Fruit fly (Drosophila melanogaster) whole organism, embryonic: ENCODE data around the gene ImpE3.

Experiments used
- BEAF-32 ChIP-seq: fragments of 200-800 bp; sonication (Bioruptor generic); optimal IDR thresholded peaks from 3 replicates; lab custom pipeline; 2017; ENCODE audit warnings: missing biosample characterization, missing genetic modification characterization, mild to moderate bottlenecking, moderate library complexity, missing genetic modification reagents
- BtbVII ChIP-seq: fragments of 200-800 bp; sonication (Bioruptor generic); optimal IDR thresholded peaks from 3 replicates; lab custom pipeline; 2017; ENCODE audit warnings: missing biosample characterization, mild to moderate bottlenecking, missing genetic modification characterization
- CG10147 ChIP-seq: fragments of 200-800 bp; sonication (Bioruptor generic); optimal IDR thresholded peaks from 2 replicates; lab custom pipeline; 2019; ENCODE audit warnings: missing biosample characterization, mild to moderate bottlenecking, missing genetic modification characterization, moderate library complexity
- CG10654 ChIP-seq: fragments of 200-800 bp; sonication (Bioruptor generic); optimal IDR thresholded peaks from 2 replicates; lab custom pipeline; 2016; ENCODE audit warnings: missing biosample characterization, missing genetic modification characterization
- CG11504 ChIP-seq: fragments of 200-800 bp; sonication (Bioruptor generic); optimal IDR thresholded peaks from 3 replicates; lab custom pipeline; 2019; ENCODE audit warnings: missing biosample characterization, mild to moderate bottlenecking, missing genetic modification characterization, moderate library complexity
- CG15269 ChIP-seq: fragments of 200-800 bp; sonication (Bioruptor generic); optimal IDR thresholded peaks from 2 replicates; lab custom pipeline; 2018; ENCODE audit warnings: missing biosample characterization, mild to moderate bottlenecking, missing genetic modification characterization, moderate library complexity
- CG1603 ChIP-seq: fragments of 200-800 bp; sonication (Bioruptor generic); optimal IDR thresholded peaks from 2 replicates; lab custom pipeline; 2019; ENCODE audit warnings: missing biosample characterization, mild to moderate bottlenecking, missing genetic modification characterization, moderate library complexity
- CG16813 ChIP-seq: fragments of 200-800 bp; sonication (Bioruptor generic); IDR thresholded peaks from 3 replicates; pipeline ENCODE4 v1.3.6; 2022; ENCODE audit warnings: missing biosample characterization, missing genetic modification characterization; ENCODE audit not compliant: partially characterized antibody
- CG17361 ChIP-seq: fragments of 200-800 bp; sonication (Bioruptor generic); IDR thresholded peaks from 3 replicates; pipeline ENCODE4 v1.3.6; 2022; ENCODE audit warnings: missing biosample characterization, missing genetic modification characterization
- CG17385 ChIP-seq: fragments of 200-800 bp; sonication (Bioruptor generic); optimal IDR thresholded peaks from 3 replicates; lab custom pipeline; 2018; ENCODE audit warnings: missing biosample characterization, mild to moderate bottlenecking, missing genetic modification characterization
- CG2120 ChIP-seq: fragments of 200-800 bp; sonication (Bioruptor generic); optimal IDR thresholded peaks from 3 replicates; lab custom pipeline; 2016; ENCODE audit warnings: missing biosample characterization, missing genetic modification characterization
- CG2712 ChIP-seq: fragments of 200-800 bp; optimal IDR thresholded peaks from 3 replicates; lab custom pipeline; 2019; ENCODE audit warnings: missing biosample characterization, mild to moderate bottlenecking, missing genetic modification characterization, moderate library complexity
- CG32532 ChIP-seq: fragments of 200-800 bp; sonication (Bioruptor generic); IDR thresholded peaks from 2 replicates; pipeline ENCODE4 v1.3.6; 2022; ENCODE audit warnings: missing biosample characterization, missing genetic modification characterization
- CG32772 ChIP-seq: fragments of 200-800 bp; sonication (Bioruptor generic); IDR thresholded peaks from 2 replicates; pipeline ENCODE4 v1.3.6; 2022; ENCODE audit warnings: missing biosample characterization, missing genetic modification characterization
- CG33213 ChIP-seq: fragments of 200-800 bp; sonication (Bioruptor generic); optimal IDR thresholded peaks from 3 replicates; lab custom pipeline; 2016; ENCODE audit warnings: missing biosample characterization, missing genetic modification characterization
- CG34376 ChIP-seq: fragments of 200-800 bp; sonication (Bioruptor generic); optimal IDR thresholded peaks from 2 replicates; lab custom pipeline; 2018; ENCODE audit warnings: missing biosample characterization, mild to moderate bottlenecking, missing genetic modification characterization
- CG3838 ChIP-seq: fragments of 200-800 bp; sonication (Bioruptor generic); optimal IDR thresholded peaks from 3 replicates; lab custom pipeline; 2016; ENCODE audit warnings: missing biosample characterization, missing genetic modification characterization
- CG4328 ChIP-seq: fragments of 200-800 bp; sonication (Bioruptor generic); optimal IDR thresholded peaks from 3 replicates; lab custom pipeline; 2017; ENCODE audit warnings: missing biosample characterization, missing genetic modification reagents, missing genetic modification characterization
- CG7928 ChIP-seq: fragments of 200-800 bp; sonication (Bioruptor generic); optimal IDR thresholded peaks from 2 replicates; lab custom pipeline; 2017; ENCODE audit warnings: missing biosample characterization, mild to moderate bottlenecking, missing genetic modification characterization
- CG9215 ChIP-seq: fragments of 200-800 bp; sonication (Bioruptor generic); IDR thresholded peaks from 2 replicates; pipeline ENCODE4 v1.3.6; 2022; ENCODE audit warnings: missing biosample characterization, missing genetic modification characterization
- CG9437 ChIP-seq: fragments of 200-800 bp; sonication (Bioruptor generic); optimal IDR thresholded peaks from 2 replicates; lab custom pipeline; 2018; ENCODE audit warnings: missing biosample characterization, mild to moderate bottlenecking, missing genetic modification characterization
- Camta ChIP-seq: fragments of 200-800 bp; sonication (Bioruptor generic); optimal IDR thresholded peaks from 2 replicates; lab custom pipeline; 2016; ENCODE audit warnings: missing biosample characterization, missing genetic modification characterization
- D19A ChIP-seq: fragments of 200-800 bp; optimal IDR thresholded peaks from 3 replicates; lab custom pipeline; 2019; ENCODE audit warnings: missing biosample characterization, mild to moderate bottlenecking, missing genetic modification characterization, moderate library complexity
- Fer1 ChIP-seq: fragments of 200-800 bp; sonication (Bioruptor generic); optimal IDR thresholded peaks from 2 replicates; lab custom pipeline; 2017; ENCODE audit warnings: missing biosample characterization, mild to moderate bottlenecking, missing genetic modification characterization
- Gsc ChIP-seq: fragments of 200-800 bp; sonication (Bioruptor generic); IDR thresholded peaks from 2 replicates; pipeline ENCODE4 v1.3.6; 2022; ENCODE audit warnings: missing biosample characterization, missing genetic modification characterization
- HLH4C ChIP-seq: fragments of 200-800 bp; sonication (Bioruptor generic); IDR thresholded peaks from 3 replicates; pipeline ENCODE4 v1.3.6; 2022; ENCODE audit warnings: missing biosample characterization, missing genetic modification characterization; ENCODE audit not compliant: partially characterized antibody
- Hr78 ChIP-seq, 2 experiments: fragments of 200-800 bp in 1 of 2; fragments of >200 bp in 1 of 2; sonication (Bioruptor generic) in 1 of 2; optimal IDR thresholded peaks; 2 replicates each; lab custom pipeline; 2017 to 2019; ENCODE audit warnings: missing biosample characterization in 2 of 2, missing genetic modification characterization in 2 of 2, mild to moderate bottlenecking in 1 of 2, moderate library complexity in 1 of 2
- NC2β ChIP-seq: fragments of 200-800 bp; sonication (Bioruptor generic); optimal IDR thresholded peaks from 2 replicates; lab custom pipeline; 2016; ENCODE audit warnings: missing biosample characterization, missing genetic modification characterization
- Nf-YC ChIP-seq: fragments of 200-800 bp; optimal IDR thresholded peaks from 3 replicates; lab custom pipeline; 2019; ENCODE audit warnings: missing biosample characterization, mild to moderate bottlenecking, missing genetic modification characterization, moderate library complexity
- Oaz ChIP-seq: fragments of 200-800 bp; sonication (Bioruptor generic); IDR thresholded peaks from 2 replicates; pipeline ENCODE4 v1.3.6; 2022; ENCODE audit warnings: missing biosample characterization, missing genetic modification characterization
- Optix ChIP-seq: fragments of 200-800 bp; sonication (Bioruptor generic); IDR thresholded peaks from 3 replicates; pipeline ENCODE4 v1.3.6; 2022; ENCODE audit warnings: missing biosample characterization, missing genetic modification characterization
- Ptx1 ChIP-seq: fragments of 200-800 bp; sonication (Bioruptor generic); IDR thresholded peaks from 2 replicates; pipeline ENCODE4 v1.3.6; 2022; ENCODE audit warnings: missing biosample characterization, missing genetic modification characterization
- Rfx ChIP-seq: fragments of 200-800 bp; sonication (Bioruptor generic); IDR thresholded peaks from 2 replicates; pipeline ENCODE4 v1.3.6; 2022; ENCODE audit warnings: missing biosample characterization, missing genetic modification characterization
- Rx ChIP-seq: fragments of 200-800 bp; sonication (Bioruptor generic); IDR thresholded peaks from 2 replicates; pipeline ENCODE4 v1.3.6; 2022; ENCODE audit warnings: missing biosample characterization, missing genetic modification characterization
- Scr ChIP-seq: fragments of 200-800 bp; sonication (Bioruptor generic); IDR thresholded peaks from 2 replicates; pipeline ENCODE4 v1.3.6; 2022; ENCODE audit warnings: missing biosample characterization, missing genetic modification characterization; ENCODE audit not compliant: partially characterized antibody
- Spps ChIP-seq: fragments of 200-800 bp; sonication (Bioruptor generic); optimal IDR thresholded peaks from 2 replicates; lab custom pipeline; 2018; ENCODE audit warnings: missing biosample characterization, mild to moderate bottlenecking, missing genetic modification characterization
- YL-1 ChIP-seq: fragments of 200-800 bp; sonication (Bioruptor generic); optimal IDR thresholded peaks from 3 replicates; lab custom pipeline; 2017; ENCODE audit warnings: missing biosample characterization, mild to moderate bottlenecking, missing genetic modification characterization
- amos ChIP-seq: fragments of 200-800 bp; sonication (Bioruptor generic); IDR thresholded peaks from 2 replicates; pipeline ENCODE4 v1.3.6; 2022; ENCODE audit warnings: missing biosample characterization, missing genetic modification characterization; ENCODE audit not compliant: partially characterized antibody
- az2 ChIP-seq: fragments of 200-800 bp; sonication (Bioruptor generic); optimal IDR thresholded peaks from 3 replicates; lab custom pipeline; 2016; ENCODE audit warnings: missing biosample characterization, missing genetic modification characterization
- ftz-f1 ChIP-seq: fragments of 200-800 bp; sonication (Bioruptor generic); optimal IDR thresholded peaks from 2 replicates; lab custom pipeline; 2016; ENCODE audit warnings: missing biosample characterization, missing genetic modification characterization
- grau ChIP-seq: fragments of 200-800 bp; optimal IDR thresholded peaks from 3 replicates; lab custom pipeline; 2019; ENCODE audit warnings: missing biosample characterization, mild to moderate bottlenecking, missing genetic modification characterization, moderate library complexity
- klu ChIP-seq: fragments of 200-800 bp; sonication (Bioruptor generic); IDR thresholded peaks from 2 replicates; pipeline ENCODE4 v1.3.6; 2022; ENCODE audit warnings: missing biosample characterization, missing genetic modification characterization
- lilli ChIP-seq: fragments of 200-800 bp; sonication (Bioruptor generic); optimal IDR thresholded peaks from 3 replicates; lab custom pipeline; 2016; ENCODE audit warnings: missing biosample characterization, missing genetic modification characterization
- seq ChIP-seq: fragments of 200-800 bp; sonication (Bioruptor generic); IDR thresholded peaks from 2 replicates; pipeline ENCODE4 v1.3.6; 2022; ENCODE audit warnings: missing biosample characterization, missing genetic modification characterization
- sima ChIP-seq: fragments of 200-800 bp; sonication (Bioruptor generic); optimal IDR thresholded peaks from 2 replicates; lab custom pipeline; 2016; ENCODE audit warnings: missing biosample characterization, missing genetic modification characterization
- sna ChIP-seq: fragments of 200-800 bp; sonication (Bioruptor generic); IDR thresholded peaks from 2 replicates; pipeline ENCODE4 v1.3.6; 2022; ENCODE audit warnings: missing biosample characterization, missing genetic modification characterization; ENCODE audit not compliant: partially characterized antibody
- sr ChIP-seq: fragments of 200-800 bp; sonication (Bioruptor generic); IDR thresholded peaks from 3 replicates; pipeline ENCODE4 v1.3.6; 2022; ENCODE audit warnings: missing biosample characterization, missing genetic modification characterization
- ssp ChIP-seq: fragments of 200-800 bp; sonication (Bioruptor generic); IDR thresholded peaks from 2 replicates; pipeline ENCODE4 v1.3.6; 2022; ENCODE audit warnings: missing biosample characterization, missing genetic modification characterization
- unc-4 ChIP-seq: fragments of 200-800 bp; sonication (Bioruptor generic); IDR thresholded peaks from 2 replicates; pipeline ENCODE4 v1.3.6; 2022; ENCODE audit warnings: missing biosample characterization, missing genetic modification characterization; ENCODE audit not compliant: partially characterized antibody
- zfh2 ChIP-seq: fragments of 200-800 bp; sonication (Bioruptor generic); optimal IDR thresholded peaks from 2 replicates; lab custom pipeline; 2016; ENCODE audit warnings: missing biosample characterization, missing genetic modification characterization

Gene ImpE3

dm6 chr3R:8032923-8033478, 3.7 kb upstream of the ImpE3 start, which contains the start of the genes CG11035 and unc-45 (continued):
- TF ChIP-seq Scr (GFP tag; lab: Robert Waterston, UW) (peak; percentile 81), sna (GFP tag; lab: Robert Waterston, UW) (peak; percentile 75), CG3838 (GFP tag; lab: Kevin White, UChicago) (peak; percentile 41), unc-4 (GFP tag; lab: Robert Waterston, UW) (peak; percentile 78), CG9437 (GFP tag; lab: Kevin White, UChicago) (peak; percentile 90), Nf-YC (tag; lab: Kevin White, UChicago) (peak; percentile 72), CG2120 (peak; percentile 59), Hr78 (GFP tag; optimal IDR thresholded peaks at IDR 0.05; lab: Kevin White, UChicago) (peak in 1 of 2 experiments; percentile 86), CG9215 (GFP tag; lab: Robert Waterston, UW) (peak; percentile 50), D19A (tag; lab: Kevin White, UChicago) (peak; percentile 41), Gsc (no peak), ftz-f1 (peak; percentile 27), CG1603 (tag; lab: Kevin White, UChicago) (no peak), HLH4C (GFP tag; lab: Robert Waterston, UW) (peak; percentile 64), CG32772 (peak; percentile 39), grau (tag; lab: Kevin White, UChicago) (peak; percentile 58), CG15269 (peak; percentile 22), CG10147 (GFP tag; lab: Kevin White, UChicago) (peak; percentile 51), Oaz (no peak), Optix (GFP tag; lab: Robert Waterston, UW) (no peak), Camta (peak; percentile 72), seq (no peak), Rx (GFP tag; lab: Robert Waterston, UW) (no peak), BtbVII (GFP tag; lab: Kevin White, UChicago) (no peak), Ptx1 (GFP tag; lab: Robert Waterston, UW) (peak; percentile 59), CG32532 (GFP tag; lab: Robert Waterston, UW) (peak; percentile 55), ssp (no peak), CG11504 (tag; lab: Kevin White, UChicago) (peak; percentile 61), Fer1 (GFP tag; lab: Kevin White, UChicago) (peak; percentile 31), klu (GFP tag; lab: Robert Waterston, UW) (peak; percentile 38; the same call in 1 of the 2 replicates), az2 (peak; percentile 12), Spps (tag; lab: Kevin White, UChicago) (no peak), Rfx (GFP tag; lab: Robert Waterston, UW) (peak; percentile 65), BEAF-32 (GFP tag; lab: Kevin White, UChicago) (peak; percentile 86), CG16813 (GFP tag; lab: Robert Waterston, UW) (peak; percentile 76), CG17385 (GFP tag; lab: Kevin White, UChicago) (peak; percentile 34), CG7928 (GFP tag; lab: Kevin White, UChicago) (peak; percentile 2), CG34376 (peak; percentile 20), lilli (GFP tag; lab: Kevin White, UChicago) (peak; percentile 40), YL-1 (peak; percentile 61), CG10654 (GFP tag; lab: Kevin White, UChicago) (peak; percentile 16), CG33213 (GFP tag; lab: Kevin White, UChicago) (peak; percentile 11), amos (GFP tag; lab: Robert Waterston, UW) (peak; percentile 77), zfh2 (GFP tag; lab: Kevin White, UChicago) (no peak), CG4328 (GFP tag; lab: Kevin White, UChicago) (peak; percentile 54), NC2β (GFP tag; lab: Kevin White, UChicago) (peak; percentile 11), CG2712 (tag; lab: Kevin White, UChicago) (peak; percentile 64), sima (GFP tag; lab: Kevin White, UChicago) (no peak), CG17361 (GFP tag; lab: Robert Waterston, UW) (peak; percentile 66), sr (GFP tag; lab: Robert Waterston, UW) (no peak)
